Fruit fly (Drosophila melanogaster) whole organism, embryonic: Measurements from ENCODE around the gene Psa.

Experiments used
- Aef1 ChIP-seq: fragments of 200-800 bp; sonication (Bioruptor generic); IDR thresholded peaks from 3 replicates; pipeline ENCODE4 v1.3.6; 2022; ENCODE audit warnings: missing biosample characterization, missing genetic modification characterization
- BtbVII ChIP-seq: fragments of 200-800 bp; sonication (Bioruptor generic); optimal IDR thresholded peaks from 3 replicates; lab custom pipeline; 2017; ENCODE audit warnings: missing biosample characterization, mild to moderate bottlenecking, missing genetic modification characterization
- CG1024 ChIP-seq: fragments of 200-800 bp; sonication (Bioruptor generic); IDR thresholded peaks from 2 replicates; pipeline ENCODE4 v1.3.6; 2022; ENCODE audit warnings: missing biosample characterization, missing genetic modification characterization
- CG10543 ChIP-seq: fragments of 200-800 bp; sonication (Bioruptor generic); optimal IDR thresholded peaks from 3 replicates; lab custom pipeline; 2017; ENCODE audit warnings: missing biosample characterization, mild to moderate bottlenecking, missing genetic modification characterization, moderate library complexity
- CG10959 ChIP-seq: fragments of 200-800 bp; sonication (Bioruptor generic); IDR thresholded peaks from 2 replicates; pipeline ENCODE4 v1.3.6; 2022; ENCODE audit warnings: missing biosample characterization, missing genetic modification characterization
- CG12942 ChIP-seq: fragments of 200-800 bp; sonication (Bioruptor generic); optimal IDR thresholded peaks from 3 replicates; lab custom pipeline; 2016; ENCODE audit warnings: missing biosample characterization, missing genetic modification characterization
- CG14667 ChIP-seq: fragments of 200-800 bp; sonication (Bioruptor generic); IDR thresholded peaks from 2 replicates; pipeline ENCODE4 v1.3.6; 2022; ENCODE audit warnings: missing biosample characterization, missing genetic modification characterization
- CG15514 ChIP-seq: fragments of 200-800 bp; sonication (Bioruptor generic); optimal IDR thresholded peaks from 3 replicates; lab custom pipeline; 2017; ENCODE audit warnings: missing biosample characterization, missing genetic modification characterization, mild to moderate bottlenecking, moderate library complexity, missing genetic modification reagents
- CG1832 ChIP-seq: fragments of 200-800 bp; sonication (Bioruptor generic); optimal IDR thresholded peaks from 2 replicates; lab custom pipeline; 2017; ENCODE audit warnings: missing biosample characterization, mild to moderate bottlenecking, missing genetic modification characterization, inconsistent platforms
- CG34376 ChIP-seq: fragments of 200-800 bp; sonication (Bioruptor generic); optimal IDR thresholded peaks from 2 replicates; lab custom pipeline; 2018; ENCODE audit warnings: missing biosample characterization, mild to moderate bottlenecking, missing genetic modification characterization
- CG6254 ChIP-seq: fragments of 200-800 bp; sonication (Bioruptor generic); optimal IDR thresholded peaks from 3 replicates; lab custom pipeline; 2017; ENCODE audit warnings: mild to moderate bottlenecking, missing biosample characterization, missing genetic modification reagents, missing genetic modification characterization
- CG7556 ChIP-seq: fragments of 200-800 bp; sonication (Bioruptor generic); optimal IDR thresholded peaks from 2 replicates; lab custom pipeline; 2017; ENCODE audit warnings: missing biosample characterization, mild to moderate bottlenecking, missing genetic modification characterization
- CG8359 ChIP-seq: fragments of 200-800 bp; sonication (Bioruptor generic); optimal IDR thresholded peaks from 2 replicates; lab custom pipeline; 2017; ENCODE audit warnings: missing biosample characterization, mild to moderate bottlenecking, missing genetic modification characterization, borderline replicate concordance
- CG8765 ChIP-seq: fragments of 200-800 bp; sonication (Bioruptor generic); IDR thresholded peaks from 2 replicates; pipeline ENCODE4 v1.3.6; 2022; ENCODE audit warnings: missing biosample characterization, missing genetic modification characterization
- CG8924 ChIP-seq: fragments of 200-800 bp; optimal IDR thresholded peaks from 3 replicates; lab custom pipeline; 2019; ENCODE audit warnings: missing biosample characterization, mild to moderate bottlenecking, missing genetic modification characterization, moderate library complexity
- CTCF ChIP-seq: fragments of 200-800 bp; sonication (Bioruptor generic); optimal IDR thresholded peaks from 2 replicates; lab custom pipeline; 2017; ENCODE audit warnings: missing biosample characterization, mild to moderate bottlenecking, missing genetic modification characterization, moderate library complexity
- Gug ChIP-seq: fragments of 200-800 bp; sonication (Bioruptor generic); IDR thresholded peaks from 4 replicates; pipeline ENCODE4 v1.3.6; 2022; ENCODE audit warnings: missing biosample characterization, missing genetic modification characterization
- HLHmδ ChIP-seq: fragments of 200-800 bp; sonication (Bioruptor generic); optimal IDR thresholded peaks from 2 replicates; lab custom pipeline; 2018; ENCODE audit warnings: missing biosample characterization, mild to moderate bottlenecking, missing genetic modification characterization, moderate library complexity
- Hmx ChIP-seq: fragments of 200-800 bp; sonication (Bioruptor generic); optimal IDR thresholded peaks from 2 replicates; lab custom pipeline; 2016; ENCODE audit warnings: missing biosample characterization, missing genetic modification characterization
- Max ChIP-seq: fragments of 200-800 bp; sonication (Bioruptor generic); optimal IDR thresholded peaks from 2 replicates; lab custom pipeline; 2016; ENCODE audit warnings: missing biosample characterization, mild to moderate bottlenecking, missing genetic modification characterization
- Nf-YB ChIP-seq: fragments of 200-800 bp; sonication (Bioruptor generic); optimal IDR thresholded peaks from 3 replicates; lab custom pipeline; 2019; ENCODE audit warnings: missing biosample characterization, mild to moderate bottlenecking, missing genetic modification characterization, moderate library complexity
- Trl ChIP-seq, 3 experiments: fragments of >200 bp in 2 of 3; fragments of 200-800 bp in 1 of 3; sonication (Bioruptor generic) in 1 of 3; optimal IDR thresholded peaks; 2 replicates in 1 of 3; 3 replicates in 2 of 3; lab custom pipeline; 2016 to 2017; ENCODE audit warnings: missing biosample characterization in 1 of 3, missing genetic modification characterization in 1 of 3
- Usf ChIP-seq: fragments of 200-800 bp; sonication (Bioruptor generic); optimal IDR thresholded peaks from 2 replicates; lab custom pipeline; 2017; ENCODE audit warnings: missing genotype, missing biosample characterization, missing genetic modification characterization
- al ChIP-seq: fragments of 200-800 bp; sonication (Bioruptor generic); IDR thresholded peaks from 2 replicates; pipeline ENCODE4 v1.3.6; 2022; ENCODE audit warnings: missing biosample characterization, missing genetic modification characterization
- ato ChIP-seq: fragments of 200-800 bp; sonication (Bioruptor generic); IDR thresholded peaks from 2 replicates; pipeline ENCODE4 v1.3.6; 2022; ENCODE audit warnings: missing biosample characterization, missing genetic modification characterization; ENCODE audit not compliant: partially characterized antibody
- bab2 ChIP-seq: fragments of 200-800 bp; sonication (Bioruptor generic); optimal IDR thresholded peaks from 2 replicates; lab custom pipeline; 2016; ENCODE audit warnings: missing biosample characterization, missing genetic modification characterization
- disco-r ChIP-seq: fragments of 200-800 bp; sonication (Bioruptor generic); optimal IDR thresholded peaks from 2 replicates; lab custom pipeline; 2016; ENCODE audit warnings: missing biosample characterization, missing genetic modification characterization
- dmrt11E ChIP-seq: fragments of 200-800 bp; sonication (Bioruptor generic); optimal IDR thresholded peaks from 3 replicates; lab custom pipeline; 2018; ENCODE audit warnings: missing biosample characterization, mild to moderate bottlenecking, missing genetic modification characterization, moderate library complexity
- ftz-f1 ChIP-seq: fragments of 200-800 bp; sonication (Bioruptor generic); optimal IDR thresholded peaks from 2 replicates; lab custom pipeline; 2016; ENCODE audit warnings: missing biosample characterization, missing genetic modification characterization
- fu2 ChIP-seq: fragments of 200-800 bp; sonication (Bioruptor generic); optimal IDR thresholded peaks from 2 replicates; lab custom pipeline; 2016; ENCODE audit warnings: missing biosample characterization, missing genetic modification characterization
- gfzf ChIP-seq: fragments of 200-800 bp; sonication (Bioruptor generic); optimal IDR thresholded peaks from 2 replicates; lab custom pipeline; 2016; ENCODE audit warnings: missing biosample characterization, mild to moderate bottlenecking, missing genetic modification characterization, moderate library complexity
- gro ChIP-seq: fragments of 200-800 bp; sonication (Bioruptor generic); optimal IDR thresholded peaks from 2 replicates; lab custom pipeline; 2016; ENCODE audit warnings: missing biosample characterization, missing genetic modification characterization
- hb ChIP-seq: fragments of 200-800 bp; sonication (Bioruptor generic); IDR thresholded peaks from 3 replicates; pipeline ENCODE4 v1.3.6; 2022; ENCODE audit warnings: missing biosample characterization, missing genetic modification characterization; ENCODE audit not compliant: partially characterized antibody
- inv ChIP-seq: fragments of 200-800 bp; sonication (Bioruptor generic); IDR thresholded peaks from 2 replicates; pipeline ENCODE4 v1.3.6; 2022; ENCODE audit warnings: missing biosample characterization, missing genetic modification characterization; ENCODE audit not compliant: partially characterized antibody
- nerfin-2 ChIP-seq: fragments of 200-800 bp; sonication (Bioruptor generic); IDR thresholded peaks from 2 replicates; pipeline ENCODE4 v1.3.6; 2022; ENCODE audit warnings: missing biosample characterization, missing genetic modification characterization; ENCODE audit not compliant: partially characterized antibody
- otp ChIP-seq: fragments of 200-800 bp; sonication (Bioruptor generic); IDR thresholded peaks from 3 replicates; pipeline ENCODE4, ENCODE4 v1.3.6; 2022; ENCODE audit warnings: missing biosample characterization, missing genetic modification characterization
- pb ChIP-seq: fragments of 200-800 bp; sonication (Bioruptor generic); optimal IDR thresholded peaks from 3 replicates; lab custom pipeline; 2016; ENCODE audit warnings: missing biosample characterization, missing genetic modification characterization
- peb ChIP-seq: fragments of 200-800 bp; sonication (Bioruptor generic); IDR thresholded peaks from 2 replicates; pipeline ENCODE4 v1.3.6; 2022; ENCODE audit warnings: missing biosample characterization, missing genetic modification characterization
- pros ChIP-seq: fragments of 200-800 bp; sonication (Bioruptor generic); optimal IDR thresholded peaks from 3 replicates; lab custom pipeline; 2019; ENCODE audit warnings: missing biosample characterization, mild to moderate bottlenecking, missing genetic modification characterization, moderate library complexity
- repo ChIP-seq: fragments of 200-800 bp; sonication (Bioruptor generic); optimal IDR thresholded peaks from 2 replicates; lab custom pipeline; 2016; ENCODE audit warnings: missing biosample characterization, missing genetic modification characterization
- row ChIP-seq: fragments of 200-800 bp; sonication (Bioruptor generic); IDR thresholded peaks from 3 replicates; pipeline ENCODE4 v1.3.6; 2022; ENCODE audit warnings: missing biosample characterization, missing genetic modification characterization
- seq ChIP-seq: fragments of 200-800 bp; sonication (Bioruptor generic); IDR thresholded peaks from 2 replicates; pipeline ENCODE4 v1.3.6; 2022; ENCODE audit warnings: missing biosample characterization, missing genetic modification characterization
- sima ChIP-seq: fragments of 200-800 bp; sonication (Bioruptor generic); optimal IDR thresholded peaks from 2 replicates; lab custom pipeline; 2016; ENCODE audit warnings: missing biosample characterization, missing genetic modification characterization
- sr ChIP-seq: fragments of 200-800 bp; sonication (Bioruptor generic); IDR thresholded peaks from 3 replicates; pipeline ENCODE4 v1.3.6; 2022; ENCODE audit warnings: missing biosample characterization, missing genetic modification characterization
- stwl ChIP-seq: fragments of 200-800 bp; sonication (Bioruptor generic); optimal IDR thresholded peaks from 3 replicates; lab custom pipeline; 2018; ENCODE audit warnings: missing biosample characterization, mild to moderate bottlenecking, missing genetic modification characterization, moderate library complexity
- sug ChIP-seq: fragments of 200-800 bp; optimal IDR thresholded peaks from 2 replicates; lab custom pipeline; 2019; ENCODE audit warnings: missing biosample characterization, mild to moderate bottlenecking, missing genetic modification characterization, moderate library complexity
- tll ChIP-seq, 2 experiments: fragments of 200-800 bp in 1 of 2; fragments of >200 bp in 1 of 2; sonication (Bioruptor generic) in 1 of 2; optimal IDR thresholded peaks; 2 replicates each; lab custom pipeline; 2017 to 2019; ENCODE audit warnings: missing biosample characterization in 2 of 2, missing genetic modification characterization in 2 of 2, mild to moderate bottlenecking in 1 of 2, moderate library complexity in 1 of 2
- trh ChIP-seq: fragments of 200-800 bp; sonication (Bioruptor generic); optimal IDR thresholded peaks from 2 replicates; lab custom pipeline; 2016; ENCODE audit warnings: missing biosample characterization, missing genetic modification characterization
- usp ChIP-seq: fragments of >200 bp; optimal IDR thresholded peaks from 2 replicates; lab custom pipeline; 2017; ENCODE audit warnings: missing biosample characterization, missing genetic modification characterization
- z ChIP-seq: fragments of 200-800 bp; sonication (Bioruptor generic); IDR thresholded peaks from 3 replicates; pipeline ENCODE4 v1.3.6; 2022; ENCODE audit warnings: missing biosample characterization, missing genetic modification characterization

The Psa gene

DNA sequence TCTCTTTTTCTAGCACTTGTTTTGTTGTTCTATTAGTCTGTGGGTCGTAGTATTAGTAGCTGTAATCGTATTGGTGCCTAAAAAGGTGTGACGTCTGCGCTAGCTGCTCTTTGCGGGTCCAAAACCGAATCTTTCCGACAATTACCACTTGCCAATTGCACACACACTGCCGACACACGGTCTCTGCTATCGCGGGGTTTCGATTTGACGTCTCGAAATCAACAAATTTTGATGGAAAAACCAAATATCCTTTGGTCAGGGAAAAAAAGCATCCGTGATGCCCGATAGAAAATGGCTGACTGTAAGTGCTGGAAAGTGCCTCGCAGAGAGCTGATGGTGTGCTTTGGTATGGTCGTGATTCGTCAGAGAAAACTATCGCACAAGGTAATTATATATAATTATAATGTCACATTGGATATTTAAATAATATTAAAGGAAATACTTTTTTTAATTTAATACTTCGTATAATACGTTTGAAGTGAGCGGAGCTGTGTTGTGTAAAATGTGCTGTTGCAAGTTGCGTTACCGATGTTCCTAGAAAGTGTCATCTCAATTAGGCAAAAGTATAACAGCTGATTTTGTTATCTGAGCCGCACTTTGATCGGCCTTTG, 55.6 kb downstream of the Psa start, which contains the start of the genes Pex10 and CG12099 (continued):
- TF ChIP-seq bab2 (GFP tag; lab: Kevin White, UChicago) (peak; percentile 69), Trl (optimal IDR thresholded peaks at IDR 0.05; lab: Kevin White, UChicago) (no peak), Trl (GFP tag; optimal IDR thresholded peaks at IDR 0.05; lab: Kevin White, UChicago) (peak; percentile 49), CG1832 (GFP tag; lab: Kevin White, UChicago) (no peak), CG1024 (peak; percentile 57), repo (GFP tag; lab: Kevin White, UChicago) (no peak), z (GFP tag; lab: Robert Waterston, UW) (no peak), otp (peak; percentile 82), peb (peak; percentile 85), CG8924 (peak; percentile 88), CG10959 (GFP tag; lab: Robert Waterston, UW) (peak; percentile 88), BtbVII (GFP tag; lab: Kevin White, UChicago) (peak; percentile 78), row (GFP tag; lab: Robert Waterston, UW) (peak; percentile 98), CTCF (no peak), Max (GFP tag; lab: Kevin White, UChicago) (peak; percentile 90), al (peak; percentile 93), CG8765 (GFP tag; lab: Robert Waterston, UW) (peak; percentile 87), ftz-f1 (GFP tag; lab: Kevin White, UChicago) (peak; percentile 15), pb (GFP tag; lab: Kevin White, UChicago) (no peak), Gug (GFP tag; lab: Robert Waterston, UW) (peak; percentile 89), CG12942 (GFP tag; lab: Kevin White, UChicago) (peak; percentile 92), fu2 (GFP tag; lab: Kevin White, UChicago) (peak; percentile 52), dmrt11E (tag; lab: Kevin White, UChicago) (peak; percentile 87), gro (GFP tag; lab: Kevin White, UChicago) (peak; percentile 53), hb (peak; percentile 90), CG14667 (GFP tag; lab: Robert Waterston, UW) (peak; percentile 87), sima (GFP tag; lab: Kevin White, UChicago) (no peak), CG15514 (GFP tag; lab: Kevin White, UChicago) (peak; percentile 89), Usf (GFP tag; lab: Kevin White, UChicago) (peak; percentile 79), stwl (tag; lab: Kevin White, UChicago) (no peak), Nf-YB (GFP tag; lab: Kevin White, UChicago) (peak; percentile 72), CG8359 (GFP tag; lab: Kevin White, UChicago) (peak; percentile 15), trh (GFP tag; lab: Kevin White, UChicago) (peak; percentile 72), inv (GFP tag; lab: Robert Waterston, UW) (peak; percentile 90), CG7556 (GFP tag; lab: Kevin White, UChicago) (peak; percentile 87), pros (GFP tag; lab: Kevin White, UChicago) (peak; percentile 32), Aef1 (peak; percentile 91), CG10543 (GFP tag; lab: Kevin White, UChicago) (peak; percentile 92), HLHmδ (GFP tag; lab: Kevin White, UChicago) (no peak), CG6254 (GFP tag; lab: Kevin White, UChicago) (peak; percentile 62), gfzf (no peak), sug (tag; lab: Kevin White, UChicago) (peak; percentile 93), usp (GFP tag; lab: Kevin White, UChicago) (no peak), disco-r (GFP tag; lab: Kevin White, UChicago) (peak; percentile 13), nerfin-2 (peak; percentile 80), Hmx (no peak), ato (peak; percentile 48; the same call in 1 of the 2 replicates), tll (GFP tag; optimal IDR thresholded peaks at IDR 0.05; lab: Kevin White, UChicago) (peak; percentile 20 to 70), sr (GFP tag; lab: Robert Waterston, UW) (peak; percentile 47; the same call in 1 of the 3 replicates), seq (GFP tag; lab: Robert Waterston, UW) (peak; percentile 72; the same call in 1 of the 2 replicates), CG34376 (peak; percentile 85)
